Worm (Caenorhabditis elegans) whole organism, L1 larva: ENCODE results near the gene F10A3.11.

Experiments used
- ces-1 ChIP-seq: fragments of 150-350 bp; optimal IDR thresholded peaks from 2 replicates; lab custom pipeline; 2014; ENCODE audit warnings: missing biosample characterization, missing genetic modification reagents, missing genetic modification characterization
- elt-3 ChIP-seq, 6 experiments: fragments of 150-350 bp in 1 of 6; sonication (generic microtip); optimal IDR thresholded peaks; 2 replicates each; lab custom pipeline; 2017 to 2018; ENCODE audit warnings: missing biosample characterization in 6 of 6, missing genetic modification characterization in 6 of 6, inconsistent platforms in 1 of 6
- fos-1 ChIP-seq: fragments of 150-350 bp; optimal IDR thresholded peaks from 2 replicates; lab custom pipeline; 2014; ENCODE audit warnings: missing biosample characterization, missing genetic modification characterization
- hlh-17 ChIP-seq: fragments of 200-800 bp; sonication (Bioruptor generic); optimal IDR thresholded peaks from 2 replicates; lab custom pipeline; 2018; ENCODE audit warnings: missing genetic modification characterization, mild to moderate bottlenecking, missing compliant biosample characterization, moderate library complexity, borderline replicate concordance
- lin-13 ChIP-seq: fragments of 150-350 bp; optimal IDR thresholded peaks from 2 replicates; lab custom pipeline; 2014; ENCODE audit warnings: missing biosample characterization, missing genetic modification reagents, missing genetic modification characterization
- rnt-1 ChIP-seq: sonication (generic microtip); optimal IDR thresholded peaks from 2 replicates; lab custom pipeline; 2016; ENCODE audit warnings: mild to moderate bottlenecking, missing genetic modification characterization, moderate library complexity, missing compliant biosample characterization
- skn-1 ChIP-seq: fragments of 150-350 bp; optimal IDR thresholded peaks from 2 replicates; lab custom pipeline; 2014; ENCODE audit warnings: missing biosample characterization, missing genetic modification characterization
- tbx-2 ChIP-seq: sonication (generic microtip); optimal IDR thresholded peaks from 2 replicates; lab custom pipeline; 2016; ENCODE audit warnings: missing genetic modification characterization, missing compliant biosample characterization
- unc-62 ChIP-seq: fragments of 150-350 bp; optimal IDR thresholded peaks from 2 replicates; lab custom pipeline; 2014; ENCODE audit warnings: missing biosample characterization, missing genetic modification reagents, missing genetic modification characterization
- ztf-11 ChIP-seq, 2 experiments: sonication (generic microtip); optimal IDR thresholded peaks; 2 replicates each; lab custom pipeline; 2016 to 2017; ENCODE audit warnings: missing genetic modification characterization in 2 of 2, missing biosample characterization in 1 of 2, missing compliant biosample characterization in 1 of 2

DNA sequence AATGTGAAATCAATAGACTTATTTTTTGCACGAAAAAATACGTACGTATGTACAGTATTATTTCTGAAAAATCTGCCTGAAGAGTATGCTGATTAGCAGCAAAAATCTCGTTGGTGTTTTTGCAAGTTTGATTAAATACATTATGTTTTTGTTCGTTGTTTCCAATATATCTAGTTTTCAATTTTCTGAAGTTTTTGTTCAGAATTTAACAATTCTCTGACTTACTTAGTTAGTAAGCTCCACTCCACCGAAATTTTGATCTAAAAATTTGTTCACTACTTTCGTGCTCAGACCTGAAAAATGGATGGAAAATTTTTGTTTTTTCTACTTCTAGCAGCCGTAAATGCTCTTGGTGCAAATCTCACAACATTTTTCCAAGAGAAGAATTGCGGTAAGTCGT is 42.4 kb downstream of the F10A3.11 start, which contains the start of gene irld-26:
- TF ChIP-seq elt-3 (tag; optimal IDR thresholded peaks at IDR 0.05; lab: Kevin White, UChicago) (no peak), ztf-11 (tag; optimal IDR thresholded peaks at IDR 0.05; lab: Kevin White, UChicago) (no peak), skn-1 (tag; lab: Kevin White, UChicago) (no peak), fos-1 (tag; lab: Kevin White, UChicago) (no peak), lin-13 (no peak), rnt-1 (tag; lab: Kevin White, UChicago) (no peak), tbx-2 (no peak), hlh-17 (GFP tag; lab: Kevin White, UChicago) (no peak), unc-62 (GFP tag; lab: Kevin White, UChicago) (no peak), ces-1 (GFP tag; lab: Kevin White, UChicago) (no peak)
